Comparison of ENCODE assay signal across 2 fruit fly cellular contexts in the genomic region with DNA sequence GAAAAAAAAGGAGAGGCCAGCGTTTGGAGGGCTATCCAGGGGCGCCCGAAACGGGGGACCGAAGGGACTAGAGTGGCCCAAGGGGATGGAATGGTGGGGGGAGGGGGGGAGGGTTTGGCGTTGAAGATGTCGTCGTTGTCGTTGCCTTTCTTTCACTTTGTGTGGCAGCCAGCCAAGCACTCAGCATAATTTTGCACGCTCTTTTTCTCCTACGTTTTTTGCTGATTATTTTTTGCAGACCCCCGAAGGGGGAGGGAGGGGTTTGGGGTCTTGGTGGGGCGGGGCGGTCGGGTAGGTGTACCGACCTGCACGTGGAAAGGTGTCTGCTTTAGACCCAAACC.
TF ChIP-seq lines count a peak whose summit lies in the region.

No protein-coding gene starts in this region.

TF ChIP-seq in whole organism, embryonic, 481 proteins besides CTCF, POLR2A, EP300 and RAD21 (continued from another document and continues in another):
- TF ChIP-seq Trl (optimal IDR thresholded peaks at IDR 0.05; lab: Kevin White, UChicago) (peak in 1 of 2 experiments; percentile 16), Trl (GFP tag; optimal IDR thresholded peaks at IDR 0.05; lab: Kevin White, UChicago) (no peak), CG10366 (GFP tag; IDR thresholded peaks at IDR 0.05; lab: Robert Waterston, UW) (0 out of 2 replicates have a peak, but pooled peaks have one; percentile 3), CG7839 (tag; optimal IDR thresholded peaks at IDR 0.05; lab: Kevin White, UChicago) (peak; percentile 2), CG10979 (tag; optimal IDR thresholded peaks at IDR 0.05; lab: Kevin White, UChicago) (no peak), Doc2 (GFP tag; IDR thresholded peaks at IDR 0.05; lab: Robert Waterston, UW) (no peak), mirr (GFP tag; optimal IDR thresholded peaks at IDR 0.05; lab: Kevin White, UChicago) (no peak), CG6813 (GFP tag; optimal IDR thresholded peaks at IDR 0.05; lab: Kevin White, UChicago) (no peak), Awh (GFP tag; IDR thresholded peaks at IDR 0.05; lab: Robert Waterston, UW) (no peak), sob (GFP tag; IDR thresholded peaks at IDR 0.05; lab: Robert Waterston, UW) (0 out of 2 replicates have a peak, but pooled peaks have one; percentile 21), CG7786 (GFP tag; optimal IDR thresholded peaks at IDR 0.05; lab: Kevin White, UChicago) (no peak), dysf (GFP tag; IDR thresholded peaks at IDR 0.05; lab: Robert Waterston, UW) (peak; percentile 1; the same call in 1 of the 3 replicates), peb (GFP tag; IDR thresholded peaks at IDR 0.05; lab: Robert Waterston, UW) (no peak), chn (GFP tag; optimal IDR thresholded peaks at IDR 0.05; lab: Kevin White, UChicago) (no peak), CG4328 (GFP tag; optimal IDR thresholded peaks at IDR 0.05; lab: Kevin White, UChicago) (no peak), Bgb (GFP tag; IDR thresholded peaks at IDR 0.05; lab: Robert Waterston, UW; ENCODE audit: partially characterized antibody) (peak; percentile 21; the same call in 1 of the 2 replicates), fd102C (GFP tag; optimal IDR thresholded peaks at IDR 0.05; lab: Kevin White, UChicago) (no peak), Dfd (GFP tag; optimal IDR thresholded peaks at IDR 0.05; lab: Kevin White, UChicago) (no peak), grn (GFP tag; optimal IDR thresholded peaks at IDR 0.05; lab: Kevin White, UChicago) (no peak), Nf-YC (tag; optimal IDR thresholded peaks at IDR 0.05; lab: Kevin White, UChicago) (no peak), prd (optimal IDR thresholded peaks at IDR 0.05; lab: Kevin White, UChicago) (no peak), prd (GFP tag; IDR thresholded peaks at IDR 0.05; lab: Robert Waterston, UW) (no peak), zfh1 (GFP tag; IDR thresholded peaks at IDR 0.05; lab: Robert Waterston, UW) (no peak), CG9876 (GFP tag; optimal IDR thresholded peaks at IDR 0.05; lab: Kevin White, UChicago) (no peak), h (optimal IDR thresholded peaks at IDR 0.05; lab: Kevin White, UChicago) (no peak), Poxn (GFP tag; IDR thresholded peaks at IDR 0.05; lab: Robert Waterston, UW) (peak; percentile 34; the same call in 1 of the 2 replicates), CG3995 (GFP tag; optimal IDR thresholded peaks at IDR 0.05; lab: Kevin White, UChicago) (no peak), insv (GFP tag; optimal IDR thresholded peaks at IDR 0.05; lab: Kevin White, UChicago) (no peak), ase (GFP tag; IDR thresholded peaks at IDR 0.05; lab: Robert Waterston, UW) (no peak), CG10654 (GFP tag; optimal IDR thresholded peaks at IDR 0.05; lab: Kevin White, UChicago) (no peak), CG4404 (GFP tag; IDR thresholded peaks at IDR 0.05; lab: Robert Waterston, UW) (0 out of 2 replicates have a peak, but pooled peaks have one; percentile 35), NK7.1 (GFP tag; optimal IDR thresholded peaks at IDR 0.05; lab: Kevin White, UChicago) (no peak), Atf6 (GFP tag; IDR thresholded peaks at IDR 0.05; lab: Robert Waterston, UW) (no peak), lmd (GFP tag; IDR thresholded peaks at IDR 0.05; lab: Robert Waterston, UW) (peak; percentile 8; the same call in 1 of the 2 replicates), CG9932 (GFP tag; IDR thresholded peaks at IDR 0.05; lab: Robert Waterston, UW) (peak; percentile 44; the same call in 1 of the 2 replicates), Elba2 (GFP tag; optimal IDR thresholded peaks at IDR 0.05; lab: Kevin White, UChicago) (no peak), Ptx1 (GFP tag; IDR thresholded peaks at IDR 0.05; lab: Robert Waterston, UW) (peak; percentile 46; the same call in 1 of the 2 replicates), ab (GFP tag; optimal IDR thresholded peaks at IDR 0.05; lab: Kevin White, UChicago) (no peak), seq (GFP tag; IDR thresholded peaks at IDR 0.05; lab: Robert Waterston, UW) (no peak), CG18476 (GFP tag; optimal IDR thresholded peaks at IDR 0.05; lab: Kevin White, UChicago) (no peak), CG10267 (tag; optimal IDR thresholded peaks at IDR 0.05; lab: Kevin White, UChicago) (no peak), zf30C (GFP tag; optimal IDR thresholded peaks at IDR 0.05; lab: Kevin White, UChicago) (no peak), CG6272 (GFP tag; IDR thresholded peaks at IDR 0.05; lab: Robert Waterston, UW) (no peak), Dbx (GFP tag; IDR thresholded peaks at IDR 0.05; lab: Robert Waterston, UW) (no peak), CkIIα-i1 (GFP tag; IDR thresholded peaks at IDR 0.05; lab: Robert Waterston, UW) (no peak), dan (GFP tag; IDR thresholded peaks at IDR 0.05; lab: Robert Waterston, UW) (no peak), sens-2 (GFP tag; IDR thresholded peaks at IDR 0.05; lab: Robert Waterston, UW) (peak; percentile 3; the same call in 1 of the 2 replicates), CG2202 (tag; optimal IDR thresholded peaks at IDR 0.05; lab: Kevin White, UChicago) (no peak), trem (tag; optimal IDR thresholded peaks at IDR 0.05; lab: Kevin White, UChicago) (no peak), CG18599 (GFP tag; optimal IDR thresholded peaks at IDR 0.05; lab: Kevin White, UChicago) (no peak), cad (GFP tag; optimal IDR thresholded peaks at IDR 0.05; lab: Kevin White, UChicago) (no peak), CG18619 (GFP tag; optimal IDR thresholded peaks at IDR 0.05; lab: Kevin White, UChicago) (no peak), ssp (GFP tag; IDR thresholded peaks at IDR 0.05; lab: Robert Waterston, UW) (no peak), Rfx (GFP tag; IDR thresholded peaks at IDR 0.05; lab: Robert Waterston, UW) (peak; percentile 35; the same call in 1 of the 2 replicates), CG17361 (GFP tag; IDR thresholded peaks at IDR 0.05; lab: Robert Waterston, UW) (0 out of 3 replicates have a peak, but pooled peaks have one; percentile 16), rib (GFP tag; IDR thresholded peaks at IDR 0.05; lab: Robert Waterston, UW) (peak; percentile 87), pfk (GFP tag; optimal IDR thresholded peaks at IDR 0.05; lab: Kevin White, UChicago) (no peak), CG8478 (optimal IDR thresholded peaks at IDR 0.05; lab: Kevin White, UChicago) (no peak), CHES-1-like (GFP tag; optimal IDR thresholded peaks at IDR 0.05; lab: Kevin White, UChicago) (no peak), HLH54F (GFP tag; optimal IDR thresholded peaks at IDR 0.05; lab: Kevin White, UChicago) (no peak), psq (GFP tag; optimal IDR thresholded peaks at IDR 0.05; lab: Kevin White, UChicago) (no peak), CG2889 (GFP tag; IDR thresholded peaks at IDR 0.05; lab: Robert Waterston, UW) (no peak), CG31224 (GFP tag; IDR thresholded peaks at IDR 0.05; lab: Robert Waterston, UW) (no peak; the same call in 1 of the 2 replicates), maf-S (GFP tag; optimal IDR thresholded peaks at IDR 0.05; lab: Kevin White, UChicago) (no peak), row (GFP tag; IDR thresholded peaks at IDR 0.05; lab: Robert Waterston, UW) (peak; percentile 35; the same call in 1 of the 3 replicates)

TF ChIP-seq in whole organism, prepupa, 60 proteins besides CTCF, POLR2A, EP300 and RAD21 (continued from another document):
- TF ChIP-seq Ets21C (GFP tag; optimal IDR thresholded peaks at IDR 0.05; lab: Kevin White, UChicago): no peak
- no peak for TF ChIP-seq net (GFP tag; optimal IDR thresholded peaks at IDR 0.05; lab: Kevin White, UChicago)
